Fruit fly (Drosophila melanogaster) whole organism, embryonic: ENCODE measurements around the gene CG46303.

Experiments used
- Adf1 ChIP-seq: fragments of 200-800 bp; sonication (Bioruptor generic); IDR thresholded peaks from 2 replicates; pipeline ENCODE4 v1.3.6; 2022; ENCODE audit warnings: missing biosample characterization, missing genetic modification characterization
- Bdp1 ChIP-seq: fragments of 200-800 bp; sonication (Bioruptor generic); optimal IDR thresholded peaks from 3 replicates; lab custom pipeline; 2016; ENCODE audit warnings: missing biosample characterization, missing genetic modification characterization
- CG11398 ChIP-seq: fragments of 200-800 bp; sonication (Bioruptor generic); optimal IDR thresholded peaks from 2 replicates; lab custom pipeline; 2016; ENCODE audit warnings: missing biosample characterization, missing genetic modification characterization
- CG11560 ChIP-seq: fragments of 200-800 bp; sonication (Bioruptor generic); IDR thresholded peaks from 3 replicates; pipeline ENCODE4 v1.3.6; 2022; ENCODE audit warnings: missing biosample characterization, missing genetic modification characterization
- CG13894 ChIP-seq: fragments of 200-800 bp; sonication (Bioruptor generic); optimal IDR thresholded peaks from 3 replicates; lab custom pipeline; 2018; ENCODE audit warnings: missing biosample characterization, mild to moderate bottlenecking, missing genetic modification characterization, moderate library complexity
- CG14014 ChIP-seq: fragments of 200-800 bp; sonication (Bioruptor generic); IDR thresholded peaks from 2 replicates; pipeline ENCODE4 v1.3.6; 2022; ENCODE audit warnings: missing biosample characterization, missing genetic modification characterization
- CG15011 ChIP-seq: fragments of 200-800 bp; sonication (Bioruptor generic); optimal IDR thresholded peaks from 3 replicates; lab custom pipeline; 2018; ENCODE audit warnings: missing biosample characterization, mild to moderate bottlenecking, missing genetic modification characterization
- CG15479 ChIP-seq: fragments of 200-800 bp; sonication (Bioruptor generic); optimal IDR thresholded peaks from 3 replicates; lab custom pipeline; 2019; ENCODE audit warnings: missing biosample characterization, mild to moderate bottlenecking, missing genetic modification characterization, moderate library complexity
- CG15514 ChIP-seq: fragments of 200-800 bp; sonication (Bioruptor generic); optimal IDR thresholded peaks from 3 replicates; lab custom pipeline; 2017; ENCODE audit warnings: missing biosample characterization, missing genetic modification characterization, mild to moderate bottlenecking, moderate library complexity, missing genetic modification reagents
- CG18599 ChIP-seq: fragments of 200-800 bp; sonication (Bioruptor generic); optimal IDR thresholded peaks from 3 replicates; lab custom pipeline; 2017; ENCODE audit warnings: missing biosample characterization, missing genetic modification characterization, mild to moderate bottlenecking, moderate library complexity, missing genetic modification reagents
- CG18764 ChIP-seq: fragments of 200-800 bp; sonication (Bioruptor generic); optimal IDR thresholded peaks from 3 replicates; lab custom pipeline; 2016; ENCODE audit warnings: missing biosample characterization, missing genetic modification characterization
- CG2712 ChIP-seq: fragments of 200-800 bp; optimal IDR thresholded peaks from 3 replicates; lab custom pipeline; 2019; ENCODE audit warnings: missing biosample characterization, mild to moderate bottlenecking, missing genetic modification characterization, moderate library complexity
- CG30020 ChIP-seq: fragments of 200-800 bp; optimal IDR thresholded peaks from 2 replicates; lab custom pipeline; 2019; ENCODE audit warnings: missing biosample characterization, mild to moderate bottlenecking, missing genetic modification characterization, moderate library complexity
- CG31365 ChIP-seq: fragments of 200-800 bp; sonication (Bioruptor generic); optimal IDR thresholded peaks from 2 replicates; lab custom pipeline; 2018; ENCODE audit warnings: missing biosample characterization, mild to moderate bottlenecking, missing genetic modification characterization
- CG31388 ChIP-seq: fragments of 200-800 bp; sonication (Bioruptor generic); optimal IDR thresholded peaks from 2 replicates; lab custom pipeline; 2016; ENCODE audit warnings: missing biosample characterization, missing genetic modification characterization
- CG4282 ChIP-seq: fragments of 200-800 bp; sonication (Bioruptor generic); optimal IDR thresholded peaks from 2 replicates; lab custom pipeline; 2016; ENCODE audit warnings: missing biosample characterization, missing genetic modification characterization
- CG4404 ChIP-seq: fragments of 200-800 bp; sonication (Bioruptor generic); IDR thresholded peaks from 2 replicates; pipeline ENCODE4 v1.3.6; 2022; ENCODE audit warnings: missing biosample characterization, missing genetic modification characterization
- CG4707 ChIP-seq: fragments of 200-800 bp; sonication (Bioruptor generic); optimal IDR thresholded peaks from 2 replicates; lab custom pipeline; 2018; ENCODE audit warnings: missing biosample characterization, mild to moderate bottlenecking, missing genetic modification characterization, moderate library complexity
- CG6683 ChIP-seq: fragments of 200-800 bp; sonication (Bioruptor generic); optimal IDR thresholded peaks from 2 replicates; lab custom pipeline; 2017; ENCODE audit warnings: missing biosample characterization, mild to moderate bottlenecking, missing genetic modification characterization, missing genetic modification reagents
- CG6813 ChIP-seq: fragments of 200-800 bp; sonication (Bioruptor generic); optimal IDR thresholded peaks from 2 replicates; lab custom pipeline; 2017; ENCODE audit warnings: missing biosample characterization, missing genetic modification characterization, mild to moderate bottlenecking, moderate library complexity, missing genetic modification reagents
- CTCF ChIP-seq: fragments of 200-800 bp; sonication (Bioruptor generic); optimal IDR thresholded peaks from 2 replicates; lab custom pipeline; 2017; ENCODE audit warnings: missing biosample characterization, mild to moderate bottlenecking, missing genetic modification characterization, moderate library complexity
- Dfd ChIP-seq, 2 experiments: fragments of >200 bp; optimal IDR thresholded peaks; 2 replicates each; lab custom pipeline; 2017; ENCODE audit warnings: missing biosample characterization in 2 of 2, missing genetic modification characterization in 2 of 2
- Dll ChIP-seq: fragments of 200-800 bp; sonication (Bioruptor generic); IDR thresholded peaks from 4 replicates; pipeline ENCODE4 v1.3.6; 2022; ENCODE audit warnings: missing biosample characterization, missing genetic modification characterization; ENCODE audit not compliant: partially characterized antibody
- Doc3 ChIP-seq: fragments of 200-800 bp; sonication (Bioruptor generic); IDR thresholded peaks from 3 replicates; pipeline ENCODE4 v1.3.6; 2022; ENCODE audit warnings: missing biosample characterization, missing genetic modification characterization; ENCODE audit not compliant: partially characterized antibody
- Dp ChIP-seq: fragments of 200-800 bp; sonication (Bioruptor generic); optimal IDR thresholded peaks from 2 replicates; lab custom pipeline; 2018; ENCODE audit warnings: missing biosample characterization, mild to moderate bottlenecking, missing genetic modification characterization, moderate library complexity
- Eip74EF ChIP-seq, 2 experiments: fragments of 200-800 bp in 1 of 2; fragments of >200 bp in 1 of 2; sonication (Bioruptor generic) in 1 of 2; optimal IDR thresholded peaks; 2 replicates each; lab custom pipeline; 2017 to 2019; ENCODE audit warnings: missing biosample characterization in 2 of 2, missing genetic modification characterization in 2 of 2, mild to moderate bottlenecking in 1 of 2, moderate library complexity in 1 of 2
- H2.0 ChIP-seq: fragments of 200-800 bp; sonication (Bioruptor generic); IDR thresholded peaks from 2 replicates; pipeline ENCODE4 v1.3.6; 2022; ENCODE audit warnings: missing biosample characterization, missing genetic modification characterization
- Hr51 ChIP-seq, 2 experiments: fragments of 200-800 bp; sonication (Bioruptor generic); optimal IDR thresholded peaks; 2 replicates in 1 of 2; 3 replicates in 1 of 2; lab custom pipeline; 2016 to 2018; ENCODE audit warnings: missing biosample characterization in 2 of 2, missing genetic modification characterization in 2 of 2, mild to moderate bottlenecking in 1 of 2, moderate library complexity in 1 of 2
- Mes4 ChIP-seq: fragments of 200-800 bp; sonication (Bioruptor generic); optimal IDR thresholded peaks from 2 replicates; lab custom pipeline; 2016; ENCODE audit warnings: missing biosample characterization, missing genetic modification characterization
- Sin3A ChIP-seq: fragments of >200 bp; optimal IDR thresholded peaks from 2 replicates; lab custom pipeline; 2018
- Sox102F ChIP-seq: fragments of 200-800 bp; sonication (Bioruptor generic); optimal IDR thresholded peaks from 2 replicates; lab custom pipeline; 2018; ENCODE audit warnings: missing biosample characterization, mild to moderate bottlenecking, missing genetic modification characterization, moderate library complexity
- ac ChIP-seq: fragments of 200-800 bp; sonication (Bioruptor generic); optimal IDR thresholded peaks from 3 replicates; lab custom pipeline; 2017; ENCODE audit warnings: missing biosample characterization, mild to moderate bottlenecking, missing genetic modification characterization
- btn ChIP-seq: fragments of 200-800 bp; sonication (Bioruptor generic); optimal IDR thresholded peaks from 2 replicates; lab custom pipeline; 2016; ENCODE audit warnings: missing biosample characterization, missing genetic modification characterization
- cad ChIP-seq: fragments of >200 bp; optimal IDR thresholded peaks from 2 replicates; lab custom pipeline; 2017; ENCODE audit warnings: missing biosample characterization, missing genetic modification characterization
- crc ChIP-seq: fragments of 200-800 bp; sonication (Bioruptor generic); optimal IDR thresholded peaks from 2 replicates; lab custom pipeline; 2016; ENCODE audit warnings: missing biosample characterization, missing genetic modification characterization
- croc ChIP-seq: fragments of 200-800 bp; sonication (Bioruptor generic); conservative IDR thresholded peaks from 3 replicates; pipeline ENCODE4 v1.3.6; 2022; ENCODE audit warnings: missing biosample characterization, missing genetic modification characterization
- dati ChIP-seq: fragments of 200-800 bp; sonication (Bioruptor generic); IDR thresholded peaks from 2 replicates; pipeline ENCODE4 v1.3.6; 2022; ENCODE audit warnings: missing biosample characterization, missing genetic modification characterization
- fu2 ChIP-seq: fragments of 200-800 bp; sonication (Bioruptor generic); optimal IDR thresholded peaks from 2 replicates; lab custom pipeline; 2016; ENCODE audit warnings: missing biosample characterization, missing genetic modification characterization
- gro ChIP-seq: fragments of 200-800 bp; sonication (Bioruptor generic); optimal IDR thresholded peaks from 2 replicates; lab custom pipeline; 2016; ENCODE audit warnings: missing biosample characterization, missing genetic modification characterization
- hbn ChIP-seq: fragments of 200-800 bp; sonication (Bioruptor generic); IDR thresholded peaks from 2 replicates; pipeline ENCODE4 v1.3.6; 2022; ENCODE audit warnings: missing biosample characterization, missing genetic modification characterization; ENCODE audit not compliant: partially characterized antibody
- ind ChIP-seq: fragments of 200-800 bp; sonication (Bioruptor generic); optimal IDR thresholded peaks from 3 replicates; lab custom pipeline; 2016; ENCODE audit warnings: missing biosample characterization, missing genetic modification characterization
- insv ChIP-seq, 2 experiments: fragments of 200-800 bp; sonication (Bioruptor generic); optimal IDR thresholded peaks; 3 replicates each; lab custom pipeline; 2016 to 2018; ENCODE audit warnings: missing biosample characterization in 2 of 2, missing genetic modification characterization in 2 of 2
- inv ChIP-seq: fragments of 200-800 bp; sonication (Bioruptor generic); IDR thresholded peaks from 2 replicates; pipeline ENCODE4 v1.3.6; 2022; ENCODE audit warnings: missing biosample characterization, missing genetic modification characterization; ENCODE audit not compliant: partially characterized antibody
- lbe ChIP-seq: fragments of 200-800 bp; sonication (Bioruptor generic); optimal IDR thresholded peaks from 2 replicates; lab custom pipeline; 2016; ENCODE audit warnings: missing biosample characterization, mild to moderate bottlenecking, missing genetic modification characterization
- oc ChIP-seq: fragments of 200-800 bp; sonication (Bioruptor generic); optimal IDR thresholded peaks from 2 replicates; lab custom pipeline; 2018; ENCODE audit warnings: missing biosample characterization, mild to moderate bottlenecking, missing genetic modification characterization, moderate library complexity
- onecut ChIP-seq: fragments of 200-800 bp; sonication (Bioruptor generic); IDR thresholded peaks from 2 replicates; pipeline ENCODE4 v1.3.6; 2022; ENCODE audit warnings: missing biosample characterization, missing genetic modification characterization
- org-1 ChIP-seq: fragments of 200-800 bp; sonication (Bioruptor generic); optimal IDR thresholded peaks from 2 replicates; lab custom pipeline; 2017; ENCODE audit warnings: missing biosample characterization, missing genetic modification characterization
- run ChIP-seq: fragments of 200-800 bp; sonication (Bioruptor generic); optimal IDR thresholded peaks from 3 replicates; lab custom pipeline; 2018; ENCODE audit warnings: missing biosample characterization, mild to moderate bottlenecking, missing genetic modification characterization
- sug ChIP-seq: fragments of 200-800 bp; optimal IDR thresholded peaks from 2 replicates; lab custom pipeline; 2019; ENCODE audit warnings: missing biosample characterization, mild to moderate bottlenecking, missing genetic modification characterization, moderate library complexity
- tio ChIP-seq: fragments of 200-800 bp; sonication (Bioruptor generic); optimal IDR thresholded peaks from 2 replicates; lab custom pipeline; 2017; ENCODE audit warnings: missing biosample characterization, missing genetic modification characterization, inconsistent platforms
- zf30C ChIP-seq: fragments of 200-800 bp; sonication (Bioruptor generic); optimal IDR thresholded peaks from 3 replicates; lab custom pipeline; 2018; ENCODE audit warnings: missing biosample characterization, mild to moderate bottlenecking, missing genetic modification characterization

The CG46303 gene

DNA sequence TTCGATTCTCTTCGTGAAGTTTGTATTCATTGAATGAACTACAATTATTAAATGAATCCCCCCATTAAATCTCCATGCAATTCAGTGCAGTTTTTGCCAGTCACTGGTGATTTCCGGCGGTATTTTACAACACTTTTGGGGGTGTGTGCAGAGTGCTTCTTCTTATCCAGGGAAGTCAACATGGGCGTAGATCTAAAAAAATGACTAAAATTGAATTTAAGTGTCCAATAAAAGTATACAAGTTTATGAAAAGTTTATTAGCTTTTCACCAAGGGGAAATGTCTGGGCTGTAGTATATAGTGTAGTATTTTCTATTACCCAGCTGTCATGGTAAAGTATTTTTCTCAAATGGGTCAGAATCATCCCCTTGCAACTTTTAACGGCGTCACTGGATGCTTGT, 30.3 kb upstream of the CG46303 start, which contains the start of gene Hpf1 (continued):
- peak; percentile 98 for TF ChIP-seq CG11398
- peak; percentile 99 for TF ChIP-seq lbe
- no peak for TF ChIP-seq cad (GFP tag; lab: Kevin White, UChicago)
- TF ChIP-seq H2.0 (GFP tag; lab: Robert Waterston, UW): peak; percentile 97
- peak; percentile 94 for TF ChIP-seq croc
- TF ChIP-seq btn: peak; percentile 95
- TF ChIP-seq Sin3A (lab: Kevin White, UChicago): no peak
- TF ChIP-seq CG31388 (GFP tag; lab: Kevin White, UChicago): peak; percentile 95
- peak; percentile 98 for TF ChIP-seq tio (GFP tag; lab: Kevin White, UChicago)
- peak; percentile 94 for TF ChIP-seq CG15514 (GFP tag; lab: Kevin White, UChicago)
- TF ChIP-seq CG4707: peak; percentile 85
- TF ChIP-seq CG18599 (GFP tag; lab: Kevin White, UChicago): peak; percentile 99
- TF ChIP-seq insv (GFP tag; optimal IDR thresholded peaks at IDR 0.05; lab: Kevin White, UChicago): peak; percentile 58 to 81
- peak; percentile 99 for TF ChIP-seq fu2 (GFP tag; lab: Kevin White, UChicago)
- TF ChIP-seq Bdp1: peak; percentile 92
- peak; percentile 96 for TF ChIP-seq CG6813
- peak in 1 of 2 experiments; percentile 97 for TF ChIP-seq Eip74EF (GFP tag; optimal IDR thresholded peaks at IDR 0.05; lab: Kevin White, UChicago)
- TF ChIP-seq ind: peak; percentile 99
- peak; percentile 97 for TF ChIP-seq sug (tag; lab: Kevin White, UChicago)
- TF ChIP-seq Mes4: peak; percentile 97
- TF ChIP-seq CG31365 (tag; lab: Kevin White, UChicago): peak; percentile 90
- TF ChIP-seq Hr51 (GFP tag; optimal IDR thresholded peaks at IDR 0.05; lab: Kevin White, UChicago): peak; percentile 98
- peak; percentile 90 for TF ChIP-seq CG11560 (tag; lab: Robert Waterston, UW)
- TF ChIP-seq Dfd (GFP tag; optimal IDR thresholded peaks at IDR 0.05; lab: Kevin White, UChicago): peak in 1 of 2 experiments; percentile 19
- peak; percentile 93 for TF ChIP-seq run
- TF ChIP-seq onecut (GFP tag; lab: Robert Waterston, UW): peak; percentile 90
- TF ChIP-seq CG18764 (GFP tag; lab: Kevin White, UChicago): peak; percentile 97
- peak; percentile 97 for TF ChIP-seq CG4404 (GFP tag; lab: Robert Waterston, UW)
- peak; percentile 98 for TF ChIP-seq CG2712 (tag; lab: Kevin White, UChicago)
- peak; percentile 85 for TF ChIP-seq CG30020 (tag; lab: Kevin White, UChicago)
- peak; percentile 97 for TF ChIP-seq oc (tag; lab: Kevin White, UChicago)
- TF ChIP-seq zf30C (GFP tag; lab: Kevin White, UChicago): peak; percentile 39
- TF ChIP-seq CG6683: peak; percentile 93
- peak; percentile 98 for TF ChIP-seq CG13894 (tag; lab: Kevin White, UChicago)
- peak; percentile 55; the same call in 3 of the 4 replicates for TF ChIP-seq Dll (GFP tag; lab: Robert Waterston, UW)
- TF ChIP-seq CG4282 (GFP tag; lab: Kevin White, UChicago): peak; percentile 97
- TF ChIP-seq Dp (GFP tag; lab: Kevin White, UChicago): peak; percentile 52
- TF ChIP-seq CG15011 (GFP tag; lab: Kevin White, UChicago): peak; percentile 97
- TF ChIP-seq CTCF (GFP tag; lab: Kevin White, UChicago): peak; percentile 74
- peak; percentile 97 for TF ChIP-seq crc (GFP tag; lab: Kevin White, UChicago)
- TF ChIP-seq org-1: peak; percentile 97
- peak; percentile 86 for TF ChIP-seq ac (GFP tag; lab: Kevin White, UChicago)
- peak; percentile 73 for TF ChIP-seq CG15479 (GFP tag; lab: Kevin White, UChicago)
- TF ChIP-seq hbn (GFP tag; lab: Robert Waterston, UW): no peak
- peak; percentile 93 for TF ChIP-seq dati (GFP tag; lab: Robert Waterston, UW)
- peak; percentile 99 for TF ChIP-seq Sox102F
- TF ChIP-seq inv (GFP tag; lab: Robert Waterston, UW): no peak
- no peak for TF ChIP-seq Doc3 (GFP tag; lab: Robert Waterston, UW)
- peak; percentile 84 for TF ChIP-seq Adf1 (GFP tag; lab: Robert Waterston, UW)
- peak; percentile 99 for TF ChIP-seq gro (GFP tag; lab: Kevin White, UChicago)
- TF ChIP-seq CG14014: peak; percentile 98
